Worm (Caenorhabditis elegans) whole organism, young adult: ENCODE data around the gene mlh-1.

Experiments
- B0035.1 ChIP-seq: sonication (generic microtip); optimal IDR thresholded peaks from 2 replicates; lab custom pipeline; 2016; ENCODE audit warnings: missing genetic modification characterization, mild to moderate bottlenecking, missing compliant biosample characterization, missing genotype, missing genetic modification reagents
- C06A6.2 ChIP-seq: fragments of 200-800 bp; sonication (Bioruptor generic); conservative IDR thresholded peaks from 2 replicates; pipeline ENCODE4 v1.3.6; 2022; ENCODE audit warnings: missing genetic modification characterization, missing compliant biosample characterization
- C17E4.6 ChIP-seq: fragments of 200-800 bp; sonication (Bioruptor generic); IDR thresholded peaks from 2 replicates; pipeline ENCODE4 v1.3.6; 2022; ENCODE audit warnings: missing genetic modification reagents, missing genetic modification characterization, missing compliant biosample characterization
- D2030.7 ChIP-seq: fragments of 200-800 bp; sonication (Bioruptor generic); IDR thresholded peaks from 2 replicates; pipeline ENCODE4 v1.3.6; 2022; ENCODE audit warnings: missing genetic modification reagents, missing genetic modification characterization, missing compliant biosample characterization
- F10E7.11 ChIP-seq: sonication (generic microtip); optimal IDR thresholded peaks from 2 replicates; lab custom pipeline; 2017; ENCODE audit warnings: mild to moderate bottlenecking, missing genetic modification characterization, moderate library complexity, missing compliant biosample characterization
- F39B2.1 ChIP-seq: fragments of 200-800 bp; sonication (Bioruptor generic); IDR thresholded peaks from 2 replicates; pipeline ENCODE4 v1.3.6; 2022; ENCODE audit warnings: missing genetic modification reagents, missing genetic modification characterization, missing compliant biosample characterization
- F57A8.1 ChIP-seq: fragments of 200-800 bp; sonication (Bioruptor generic); optimal IDR thresholded peaks from 2 replicates; lab custom pipeline; 2018; ENCODE audit warnings: mild to moderate bottlenecking, missing genetic modification characterization, moderate library complexity, missing compliant biosample characterization
- T07F8.4 ChIP-seq: sonication (generic microtip); optimal IDR thresholded peaks from 2 replicates; lab custom pipeline; 2016; ENCODE audit warnings: mild to moderate bottlenecking, missing genetic modification characterization, moderate library complexity, missing compliant biosample characterization
- T26A5.8 ChIP-seq: sonication (generic microtip); optimal IDR thresholded peaks from 2 replicates; lab custom pipeline; 2016; ENCODE audit warnings: missing genetic modification characterization, missing compliant biosample characterization
- akir-1 ChIP-seq: fragments of 200-800 bp; sonication (Bioruptor generic); optimal IDR thresholded peaks from 2 replicates; lab custom pipeline; 2018; ENCODE audit warnings: mild to moderate bottlenecking, missing genetic modification characterization, moderate library complexity, missing compliant biosample characterization
- ama-1 ChIP-seq, 3 experiments: fragments of 150-350 bp in 1 of 3; sonication (generic microtip) in 2 of 3; optimal IDR thresholded peaks; 2 replicates each; lab custom pipeline; 2014 to 2018; ENCODE audit warnings: missing biosample characterization in 2 of 3, missing genetic modification characterization in 2 of 3, missing genetic modification reagents in 2 of 3
- aptf-3 ChIP-seq: fragments of 200-800 bp; sonication (Bioruptor generic); IDR thresholded peaks from 2 replicates; pipeline ENCODE4 v1.3.6; 2022; ENCODE audit warnings: missing genetic modification characterization, missing compliant biosample characterization
- atf-7 ChIP-seq: sonication (generic microtip); optimal IDR thresholded peaks from 2 replicates; lab custom pipeline; 2017; ENCODE audit warnings: mild to moderate bottlenecking, missing genetic modification characterization, missing compliant biosample characterization
- attf-3 ChIP-seq: fragments of 200-800 bp; sonication (Bioruptor generic); conservative IDR thresholded peaks from 2 replicates; pipeline ENCODE4 v1.3.6; 2022; ENCODE audit warnings: missing genetic modification reagents, missing genetic modification characterization, missing compliant biosample characterization
- attf-6 ChIP-seq: fragments of 200-800 bp; sonication (Bioruptor generic); IDR thresholded peaks from 2 replicates; pipeline ENCODE4 v1.3.6; 2022; ENCODE audit warnings: missing genetic modification reagents, missing genetic modification characterization, missing compliant biosample characterization
- bed-2 ChIP-seq: fragments of 200-800 bp; sonication (Bioruptor generic); IDR thresholded peaks from 2 replicates; pipeline ENCODE4 v1.3.6; 2022; ENCODE audit warnings: missing genetic modification reagents, missing genetic modification characterization, missing compliant biosample characterization
- ceh-58 ChIP-seq: fragments of 200-800 bp; sonication (Bioruptor generic); IDR thresholded peaks from 2 replicates; pipeline ENCODE4 v1.3.6; 2022; ENCODE audit warnings: missing genetic modification characterization, missing compliant biosample characterization
- ceh-79 ChIP-seq: sonication (generic microtip); optimal IDR thresholded peaks from 2 replicates; lab custom pipeline; 2017; ENCODE audit warnings: mild to moderate bottlenecking, missing genetic modification characterization, missing compliant biosample characterization
- efl-1 ChIP-seq: fragments of 150-350 bp; optimal IDR thresholded peaks from 2 replicates; lab custom pipeline; 2014; ENCODE audit warnings: missing biosample characterization, missing genetic modification reagents, missing genetic modification characterization
- gei-17 ChIP-seq: fragments of 200-800 bp; sonication (Bioruptor generic); optimal IDR thresholded peaks from 2 replicates; lab custom pipeline; 2018; ENCODE audit warnings: mild to moderate bottlenecking, missing genetic modification characterization, missing compliant biosample characterization
- hsf-1 ChIP-seq: fragments of 200-800 bp; sonication (Bioruptor generic); IDR thresholded peaks from 2 replicates; pipeline ENCODE4 v1.3.6; 2022; ENCODE audit warnings: missing genetic modification reagents, missing genetic modification characterization, missing compliant biosample characterization
- let-607 ChIP-seq, 2 experiments: fragments of 200-800 bp in 1 of 2; sonication (Bioruptor generic) in 1 of 2; sonication (generic microtip) in 1 of 2; optimal IDR thresholded peaks; 2 replicates each; lab custom pipeline; 2016 to 2018; ENCODE audit warnings: mild to moderate bottlenecking in 2 of 2, missing compliant biosample characterization in 2 of 2, missing genetic modification characterization in 2 of 2, moderate library complexity in 2 of 2, missing genotype in 1 of 2
- lin-35 ChIP-seq, 3 experiments: fragments of 150-350 bp in 2 of 3; sonication (generic microtip) in 1 of 3; optimal IDR thresholded peaks; 2 replicates each; lab custom pipeline; 2014 to 2018; ENCODE audit warnings: missing biosample characterization in 3 of 3, missing genetic modification characterization in 3 of 3, missing genetic modification reagents in 3 of 3
- lsl-1 ChIP-seq: fragments of 200-800 bp; sonication (Bioruptor generic); optimal IDR thresholded peaks from 2 replicates; lab custom pipeline; 2018; ENCODE audit warnings: mild to moderate bottlenecking, missing genetic modification characterization, moderate library complexity, missing compliant biosample characterization
- madf-10 ChIP-seq: sonication (generic microtip); optimal IDR thresholded peaks from 2 replicates; lab custom pipeline; 2016; ENCODE audit warnings: mild to moderate bottlenecking, missing genetic modification characterization, missing compliant biosample characterization
- madf-6 ChIP-seq: fragments of 200-800 bp; sonication (Bioruptor generic); IDR thresholded peaks from 2 replicates; pipeline ENCODE4 v1.3.6; 2022; ENCODE audit warnings: missing genetic modification reagents, missing genetic modification characterization, missing compliant biosample characterization
- nfya-1 ChIP-seq: sonication (generic microtip); optimal IDR thresholded peaks from 2 replicates; lab custom pipeline; 2017; ENCODE audit warnings: antibody characterized with exemption, missing compliant biosample characterization, missing genetic modification characterization, borderline replicate concordance; ENCODE audit not compliant: insufficient read depth
- pbrm-1 ChIP-seq: fragments of 200-800 bp; sonication (Bioruptor generic); IDR thresholded peaks from 2 replicates; pipeline ENCODE4 v1.3.6; 2022; ENCODE audit warnings: missing genetic modification reagents, missing genetic modification characterization, missing compliant biosample characterization
- pha-4 ChIP-seq: fragments of 150-350 bp; sonication (generic microtip); optimal IDR thresholded peaks from 2 replicates; lab custom pipeline; 2014; ENCODE audit warnings: missing biosample characterization, missing genetic modification reagents, missing genetic modification characterization
- rec-8 ChIP-seq, 2 experiments: sonication (generic microtip); optimal IDR thresholded peaks; 2 replicates each; lab custom pipeline; 2016; ENCODE audit warnings: mild to moderate bottlenecking in 2 of 2, missing genetic modification characterization in 2 of 2, missing genetic modification reagents in 2 of 2, missing genotype in 2 of 2, missing biosample characterization in 1 of 2, missing compliant biosample characterization in 1 of 2, moderate library complexity in 1 of 2
- sdz-38 ChIP-seq: sonication (generic microtip); optimal IDR thresholded peaks from 2 replicates; lab custom pipeline; 2016; ENCODE audit warnings: missing genotype, missing genetic modification characterization, missing compliant biosample characterization
- snpc-1.1 ChIP-seq: sonication (generic microtip); optimal IDR thresholded peaks from 2 replicates; lab custom pipeline; 2017; ENCODE audit warnings: missing genetic modification characterization, mild to moderate bottlenecking, missing compliant biosample characterization, antibody characterized with exemption, moderate library complexity, missing genotype, missing genetic modification reagents; ENCODE audit not compliant: insufficient read depth
- snpc-1.3 ChIP-seq: sonication (generic microtip); optimal IDR thresholded peaks from 2 replicates; lab custom pipeline; 2017; ENCODE audit warnings: missing genetic modification characterization, mild to moderate bottlenecking, missing compliant biosample characterization, antibody characterized with exemption, moderate library complexity, missing genotype, missing genetic modification reagents; ENCODE audit not compliant: insufficient read depth
- snpc-3.4 ChIP-seq: sonication (generic microtip); optimal IDR thresholded peaks from 2 replicates; lab custom pipeline; 2017; ENCODE audit warnings: missing genetic modification characterization, mild to moderate bottlenecking, missing compliant biosample characterization, antibody characterized with exemption, moderate library complexity, missing genotype, missing genetic modification reagents
- somi-1 ChIP-seq: fragments of 200-800 bp; sonication (Bioruptor generic); optimal IDR thresholded peaks from 2 replicates; lab custom pipeline; 2018; ENCODE audit warnings: mild to moderate bottlenecking, missing genetic modification characterization, missing compliant biosample characterization
- tbp1 ChIP-seq: fragments of 200-800 bp; sonication (Bioruptor generic); optimal IDR thresholded peaks from 2 replicates; lab custom pipeline; 2018; ENCODE audit warnings: mild to moderate bottlenecking, missing genetic modification characterization, missing compliant biosample characterization
- unc-62 ChIP-seq: fragments of 150-350 bp; optimal IDR thresholded peaks from 2 replicates; lab custom pipeline; 2014; ENCODE audit warnings: missing biosample characterization, missing genetic modification reagents, missing genetic modification characterization
- ztf-25 ChIP-seq: fragments of 200-800 bp; sonication (Bioruptor generic); IDR thresholded peaks from 2 replicates; pipeline ENCODE4 v1.3.6; 2022; ENCODE audit warnings: missing genetic modification reagents, missing genetic modification characterization, missing compliant biosample characterization
- ztf-28 ChIP-seq: fragments of 200-800 bp; sonication (Bioruptor generic); IDR thresholded peaks from 2 replicates; pipeline ENCODE4 v1.3.6; 2022; ENCODE audit warnings: missing genetic modification reagents, missing genetic modification characterization, missing compliant biosample characterization
- ztf-3 ChIP-seq: fragments of 200-800 bp; sonication (Bioruptor generic); optimal IDR thresholded peaks from 2 replicates; lab custom pipeline; 2018; ENCODE audit warnings: mild to moderate bottlenecking, missing genetic modification characterization, missing compliant biosample characterization

mlh-1 gene

DNA sequence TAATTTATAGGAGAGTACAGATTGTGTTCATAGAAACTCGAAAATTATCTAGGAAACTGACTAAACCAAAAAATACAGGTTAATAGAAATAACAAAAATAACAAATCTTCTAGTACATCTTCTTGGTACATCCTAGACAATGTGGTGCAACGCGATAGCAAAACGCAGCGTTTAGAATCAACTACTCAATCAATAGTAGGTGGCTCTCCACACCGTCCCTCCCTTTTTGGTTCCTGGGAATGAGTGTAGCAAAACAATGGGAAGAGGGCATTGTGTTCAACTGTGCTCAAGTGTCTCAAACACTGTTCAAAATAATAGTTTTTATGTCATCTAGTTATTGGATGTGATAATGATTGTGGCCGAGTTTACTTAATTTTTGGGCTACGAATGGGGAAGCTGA lies 37.7 kb downstream of the mlh-1 start, which contains the start of gene T27E9.6:
T27E9.6 (minus strand) TSS at position 101 of the 400 bp plus-strand sequence.
- no peak for TF ChIP-seq rec-8 (tag; optimal IDR thresholded peaks at IDR 0.05; lab: Kevin White, UChicago)
- no peak for TF ChIP-seq lin-35 (GFP tag; optimal IDR thresholded peaks at IDR 0.05; lab: Kevin White, UChicago)

DNA sequence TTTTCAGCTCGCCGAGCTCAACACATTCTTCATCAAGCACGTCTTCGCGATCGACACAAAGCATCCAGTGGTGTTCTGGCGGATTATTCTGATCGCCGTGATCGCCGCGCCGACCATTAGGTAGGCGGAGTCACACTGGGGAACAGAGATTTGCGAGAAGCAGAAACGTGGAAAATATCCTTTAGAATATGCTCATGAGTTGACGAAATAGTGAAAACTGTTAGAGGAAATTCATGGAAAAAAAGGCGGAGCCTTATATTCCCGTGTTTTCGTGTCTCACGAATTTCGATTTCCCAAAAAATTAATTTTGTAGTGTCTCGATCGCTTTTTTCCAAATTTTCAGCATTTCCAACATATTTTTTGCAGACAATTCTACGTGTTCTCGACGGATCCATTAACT lies 39.9 kb downstream of the mlh-1 start:
- TF ChIP-seq C06A6.2, result no peak
- no peak for TF ChIP-seq sdz-38 (tag; lab: Kevin White, UChicago)
- TF ChIP-seq hsf-1, result no peak
- TF ChIP-seq snpc-1.1 (tag; lab: Kevin White, UChicago), result no peak
- no peak for TF ChIP-seq T26A5.8
- no peak for TF ChIP-seq gei-17 (GFP tag; lab: Kevin White, UChicago)
- TF ChIP-seq, all 124 proteins: peak for 0

DNA sequence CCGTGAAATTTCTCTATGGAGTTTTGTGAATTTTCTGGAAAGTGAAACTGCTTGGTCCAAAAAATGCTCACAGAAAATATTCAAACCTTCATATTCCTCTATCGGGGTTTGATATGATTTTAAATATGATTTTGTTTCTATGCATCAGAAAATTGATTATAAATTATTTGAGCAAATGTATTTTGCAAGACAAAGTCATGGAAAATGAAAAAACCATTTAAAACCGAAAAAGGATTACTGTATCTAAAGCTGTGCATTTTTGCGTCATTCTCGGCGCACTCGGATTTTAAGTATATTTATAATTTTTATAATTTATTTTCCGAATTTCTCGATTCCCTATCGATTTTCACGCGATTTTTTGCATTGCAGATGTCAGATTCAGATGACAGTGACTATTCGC lies 42.9 kb downstream of the mlh-1 start, which contains the start of gene pssy-2:
pssy-2 (plus strand) TSS at position 301 of the 400 bp plus-strand sequence.
- no peak for TF ChIP-seq F10E7.11 (tag; lab: Kevin White, UChicago)
- peak; percentile 14 for TF ChIP-seq lsl-1 (GFP tag; lab: Kevin White, UChicago)

DNA sequence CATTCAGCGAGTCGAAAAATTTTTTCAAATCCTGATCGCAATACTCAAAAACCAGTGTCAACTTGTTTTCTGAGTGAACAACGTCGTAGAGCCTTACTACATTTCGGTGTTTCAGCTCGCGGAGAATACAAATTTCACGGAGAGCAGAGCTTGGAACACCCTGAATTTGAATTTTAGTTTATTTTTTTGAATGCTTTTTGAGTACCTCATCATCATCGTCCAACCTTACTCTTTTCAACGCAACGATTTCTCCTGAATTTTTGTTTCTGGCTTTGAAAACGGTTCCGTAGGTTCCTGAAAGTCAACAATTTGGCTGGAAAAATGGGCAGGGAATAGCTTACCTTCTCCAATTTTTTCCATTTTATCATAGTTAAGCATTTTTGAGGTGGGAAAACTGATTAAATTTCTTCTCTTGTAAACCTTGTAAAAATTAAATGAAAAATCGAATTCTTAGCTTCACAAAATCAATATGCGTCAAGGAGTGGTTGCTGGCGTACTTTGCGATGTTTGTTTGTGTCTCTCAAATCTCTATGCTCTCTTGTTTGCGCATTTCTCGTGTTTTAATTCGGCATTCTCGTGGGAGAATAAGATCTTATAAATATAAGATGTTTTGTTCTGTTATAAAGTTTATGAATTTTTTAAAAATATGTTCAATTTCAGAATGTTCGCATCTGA lies 48.3 kb downstream of the mlh-1 start, which contains the start of gene cdk-5:
cdk-5 (minus strand) TSS at position 425 of the 675 bp plus-strand sequence.
- TF ChIP-seq C17E4.6 (no peak), somi-1 (no peak), T07F8.4 (tag; lab: Kevin White, UChicago) (no peak), akir-1 (GFP tag; lab: Kevin White, UChicago) (no peak), D2030.7 (peak; percentile 72; the same call in 1 of the 2 replicates), unc-62 (GFP tag; lab: Kevin White, UChicago) (no peak), B0035.1 (tag; lab: Kevin White, UChicago) (no peak), snpc-3.4 (tag; lab: Kevin White, UChicago) (peak; percentile 72), let-607 (tag; optimal IDR thresholded peaks at IDR 0.05; lab: Kevin White, UChicago) (peak in 1 of 2 experiments; percentile 46), madf-10 (tag; lab: Kevin White, UChicago) (peak; percentile 15), T26A5.8 (no peak), ztf-3 (GFP tag; lab: Kevin White, UChicago) (no peak), ztf-28 (GFP tag; lab: Robert Waterston, UW) (no peak), pha-4 (tag; lab: Kevin White, UChicago) (peak; percentile 69), ztf-25 (GFP tag; lab: Robert Waterston, UW) (no peak), snpc-1.3 (tag; lab: Kevin White, UChicago) (peak; percentile 24), attf-6 (GFP tag; lab: Robert Waterston, UW) (no peak), tbp1 (peak; percentile 51), atf-7 (tag; lab: Kevin White, UChicago) (peak; percentile 16), F39B2.1 (GFP tag; lab: Robert Waterston, UW) (no peak), lin-35 (GFP tag; optimal IDR thresholded peaks at IDR 0.05; lab: Kevin White, UChicago) (peak in 1 of 3 experiments; percentile 82), pbrm-1 (GFP tag; lab: Robert Waterston, UW) (peak; percentile 77; the same call in 1 of the 2 replicates), nfya-1 (tag; lab: Kevin White, UChicago) (no peak), ceh-79 (tag; lab: Kevin White, UChicago) (no peak), attf-3 (GFP tag; lab: Robert Waterston, UW) (no peak), efl-1 (GFP tag; lab: Kevin White, UChicago) (peak; percentile 4), ama-1 (optimal IDR thresholded peaks at IDR 0.05; lab: Kevin White, UChicago) (no peak), ama-1 (GFP tag; optimal IDR thresholded peaks at IDR 0.05; lab: Kevin White, UChicago) (no peak), bed-2 (GFP tag; lab: Robert Waterston, UW) (no peak), aptf-3 (GFP tag; lab: Robert Waterston, UW) (no peak), ceh-58 (GFP tag; lab: Robert Waterston, UW) (no peak), hsf-1 (peak; percentile 76), F57A8.1 (GFP tag; lab: Kevin White, UChicago) (no peak), madf-6 (GFP tag; lab: Robert Waterston, UW) (peak; percentile 66)
